Worm (Caenorhabditis elegans) whole organism, midembryonic: ENCODE results near the gene vap-1.

Experiments used
- T22C8.4 ChIP-seq: fragments of 200-800 bp; sonication (Bioruptor generic); IDR thresholded peaks from 2 replicates; pipeline ENCODE4 v1.3.6; 2022; ENCODE audit warnings: missing genetic modification characterization, missing compliant biosample characterization
- cog-1 ChIP-seq: sonication (generic microtip); optimal IDR thresholded peaks from 2 replicates; lab custom pipeline; 2016; ENCODE audit warnings: missing genetic modification characterization, missing compliant biosample characterization
- flt-1 ChIP-seq: fragments of 200-800 bp; sonication (Bioruptor generic); IDR thresholded peaks from 2 replicates; pipeline ENCODE4 v1.3.6; 2022; ENCODE audit warnings: missing genetic modification characterization, missing compliant biosample characterization
- klf-2 ChIP-seq: fragments of 200-800 bp; sonication (Bioruptor generic); conservative IDR thresholded peaks from 2 replicates; pipeline ENCODE4 v1.3.6; 2022; ENCODE audit warnings: missing genetic modification reagents, missing genetic modification characterization, missing compliant biosample characterization
- med-1 ChIP-seq: sonication (generic microtip); optimal IDR thresholded peaks from 2 replicates; lab custom pipeline; 2017; ENCODE audit warnings: missing genetic modification characterization, mild to moderate bottlenecking, missing compliant biosample characterization, antibody characterized with exemption, missing genetic modification reagents; ENCODE audit not compliant: insufficient read depth
- ref-1 ChIP-seq: fragments of 200-800 bp; sonication (Bioruptor generic); conservative IDR thresholded peaks from 2 replicates; pipeline ENCODE4 v1.3.6; 2022; ENCODE audit warnings: missing genetic modification reagents, missing genetic modification characterization, missing compliant biosample characterization
- tab-1 ChIP-seq: fragments of 200-800 bp; sonication (Bioruptor generic); IDR thresholded peaks from 2 replicates; pipeline ENCODE4 v1.3.6; 2022; ENCODE audit warnings: missing genetic modification characterization, missing compliant biosample characterization
- ztf-23 ChIP-seq: fragments of 200-800 bp; sonication (Bioruptor generic); IDR thresholded peaks from 2 replicates; pipeline ENCODE4 v1.3.6; 2022; ENCODE audit warnings: missing genetic modification reagents, missing genetic modification characterization, missing compliant biosample characterization
- ztf-29 ChIP-seq: fragments of 200-800 bp; sonication (Bioruptor generic); IDR thresholded peaks from 2 replicates; pipeline ENCODE4 v1.3.6; 2022; ENCODE audit warnings: missing genetic modification reagents, missing genetic modification characterization, missing compliant biosample characterization

Gene vap-1

ce11 chrX:17355462-17355861, 40.9 kb downstream of the vap-1 start:
- TF ChIP-seq klf-2 (GFP tag; lab: Robert Waterston, UW) (no peak), ref-1 (GFP tag; lab: Robert Waterston, UW) (no peak), ztf-23 (GFP tag; lab: Robert Waterston, UW) (no peak), ztf-29 (GFP tag; lab: Robert Waterston, UW) (no peak), T22C8.4 (GFP tag; lab: Robert Waterston, UW) (no peak), tab-1 (no peak), cog-1 (tag; lab: Kevin White, UChicago) (no peak), med-1 (GFP tag; lab: Kevin White, UChicago) (no peak), flt-1 (GFP tag; lab: Robert Waterston, UW) (no peak)

DNA sequence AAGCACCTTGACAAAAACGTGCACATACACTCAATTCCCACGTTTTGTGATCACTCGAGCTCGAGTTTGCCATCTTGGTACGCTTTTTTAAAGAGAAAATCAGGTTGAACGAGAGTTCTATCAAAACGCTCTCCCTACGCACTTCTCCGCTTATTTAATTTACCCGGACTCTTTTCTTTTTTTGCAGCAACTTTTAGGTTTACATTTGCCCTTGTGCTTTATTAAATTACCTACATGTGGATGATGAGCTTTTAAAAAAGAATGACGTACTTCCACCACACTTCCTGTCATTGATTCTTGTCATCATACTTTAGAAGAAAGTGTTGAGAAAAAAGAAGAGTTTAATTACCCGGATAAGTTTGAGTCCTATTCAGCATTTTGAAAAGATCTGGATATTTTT, 44.3 kb downstream of the vap-1 start:
- TF ChIP-seq ztf-23 (GFP tag; lab: Robert Waterston, UW) (no peak), klf-2 (GFP tag; lab: Robert Waterston, UW) (no peak), ref-1 (GFP tag; lab: Robert Waterston, UW) (no peak), T22C8.4 (GFP tag; lab: Robert Waterston, UW) (no peak), med-1 (GFP tag; lab: Kevin White, UChicago) (no peak), flt-1 (GFP tag; lab: Robert Waterston, UW) (no peak), ztf-29 (GFP tag; lab: Robert Waterston, UW) (no peak), cog-1 (tag; lab: Kevin White, UChicago) (no peak), tab-1 (no peak)

- TF ChIP-seq tab-1 (no peak), ref-1 (GFP tag; lab: Robert Waterston, UW) (no peak), flt-1 (GFP tag; lab: Robert Waterston, UW) (no peak), cog-1 (tag; lab: Kevin White, UChicago) (no peak), klf-2 (GFP tag; lab: Robert Waterston, UW) (no peak), ztf-29 (GFP tag; lab: Robert Waterston, UW) (no peak), ztf-23 (GFP tag; lab: Robert Waterston, UW) (no peak), T22C8.4 (GFP tag; lab: Robert Waterston, UW) (no peak), med-1 (GFP tag; lab: Kevin White, UChicago) (no peak)
These were observed 46.9 kb downstream of the vap-1 start for ce11 chrX:17349411-17349810.
